Worm (Caenorhabditis elegans): ENCODE data around the gene F58A3.3.

DNA sequence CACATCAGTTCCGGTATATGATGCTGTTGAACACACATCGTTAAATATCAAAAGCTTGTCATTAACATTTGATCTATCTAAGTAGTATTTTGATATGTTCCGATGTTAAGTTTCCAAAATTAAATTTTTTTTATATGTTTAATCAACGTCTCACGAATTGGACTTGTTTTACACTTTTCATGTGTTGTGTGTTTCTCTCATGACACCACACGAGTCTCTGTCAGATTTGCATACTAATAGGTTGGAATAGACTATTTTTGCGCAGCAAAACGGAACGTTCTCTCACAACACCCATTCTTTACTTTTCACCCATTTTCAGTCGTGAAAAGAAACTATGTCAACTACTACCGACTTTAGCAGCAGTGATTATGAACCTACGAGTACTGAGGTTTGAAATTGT is 41.8 kb upstream of the F58A3.3 start, which contains the start of gene K09C8.8:
- TF ChIP-seq hmg-20 (GFP tag; IDR thresholded peaks at IDR 0.05) (no peak), nhr-27 (tag; optimal IDR thresholded peaks at IDR 0.05) (no peak), ama-1 (optimal IDR thresholded peaks at IDR 0.05) (no peak), ama-1 (GFP tag; optimal IDR thresholded peaks at IDR 0.05) (no peak), hlh-12 (tag; optimal IDR thresholded peaks at IDR 0.05) (no peak), D2030.7 (GFP tag; IDR thresholded peaks at IDR 0.05) (no peak), let-526 (GFP tag; IDR thresholded peaks at IDR 0.05) (no peak)
